Worm (Caenorhabditis elegans) whole organism, L4 larva: ENCODE results near the gene T12A7.6.

Experiments
- D1046.2 ChIP-seq: fragments of 200-800 bp; sonication (Bioruptor generic); IDR thresholded peaks from 2 replicates; pipeline ENCODE4 v1.3.6; 2022; ENCODE audit warnings: missing genetic modification characterization, missing compliant biosample characterization
- F10B5.3 ChIP-seq: sonication (generic microtip); optimal IDR thresholded peaks from 2 replicates; lab custom pipeline; 2016; ENCODE audit warnings: mild to moderate bottlenecking, missing genetic modification characterization, missing compliant biosample characterization
- F37D6.2 ChIP-seq: sonication (generic microtip); optimal IDR thresholded peaks from 2 replicates; lab custom pipeline; 2016; ENCODE audit warnings: mild to moderate bottlenecking, missing genetic modification characterization, missing compliant biosample characterization
- R02D3.7 ChIP-seq: fragments of 150-350 bp; sonication (generic microtip); optimal IDR thresholded peaks from 3 replicates; lab custom pipeline; 2014; ENCODE audit warnings: missing biosample characterization, missing genetic modification characterization
- T20F7.1 ChIP-seq: fragments of 200-800 bp; sonication (Bioruptor generic); optimal IDR thresholded peaks from 2 replicates; lab custom pipeline; 2018; ENCODE audit warnings: mild to moderate bottlenecking, missing genetic modification characterization, missing compliant biosample characterization
- Y48G9A.11 ChIP-seq: fragments of 200-800 bp; sonication (Bioruptor generic); IDR thresholded peaks from 2 replicates; pipeline ENCODE4 v1.3.6; 2022; ENCODE audit warnings: missing genetic modification reagents, missing genetic modification characterization, missing compliant biosample characterization
- aha-1 ChIP-seq: fragments of 150-350 bp; peaks from one replicate; lab custom pipeline; 2014; ENCODE audit warnings: missing biosample characterization, missing genetic modification characterization
- aly-2 ChIP-seq: sonication (generic microtip); optimal IDR thresholded peaks from 2 replicates; lab custom pipeline; 2018; ENCODE audit warnings: missing biosample characterization, missing genetic modification characterization
- attf-4 ChIP-seq: sonication (generic microtip); optimal IDR thresholded peaks from 3 replicates; lab custom pipeline; 2017; ENCODE audit warnings: missing biosample characterization, missing genetic modification characterization
- ceh-20 ChIP-seq: fragments of 200-800 bp; sonication (Bioruptor generic); IDR thresholded peaks from 2 replicates; pipeline ENCODE4 v1.3.6; 2022; ENCODE audit warnings: missing genetic modification reagents, missing genetic modification characterization, missing compliant biosample characterization
- ceh-28 ChIP-seq: fragments of 150-350 bp; optimal IDR thresholded peaks from 2 replicates; lab custom pipeline; 2014; ENCODE audit warnings: missing biosample characterization, missing genetic modification reagents, missing genetic modification characterization
- ctbp-1 ChIP-seq: fragments of 200-800 bp; sonication (Bioruptor generic); IDR thresholded peaks from 2 replicates; pipeline ENCODE4 v1.3.6; 2022; ENCODE audit warnings: missing genetic modification reagents, missing genetic modification characterization, missing compliant biosample characterization
- daf-16 ChIP-seq, 3 experiments: sonication (generic microtip); optimal IDR thresholded peaks; 2 replicates each; lab custom pipeline; 2016 to 2017; ENCODE audit warnings: missing genetic modification characterization in 3 of 3, missing genetic modification reagents in 3 of 3, mild to moderate bottlenecking in 2 of 3, missing compliant biosample characterization in 2 of 3, missing biosample characterization in 1 of 3, moderate library complexity in 1 of 3
- daf-8 ChIP-seq: fragments of 200-800 bp; sonication (Bioruptor generic); IDR thresholded peaks from 2 replicates; pipeline ENCODE4 v1.3.6; 2022; ENCODE audit warnings: missing genetic modification characterization, missing compliant biosample characterization
- dmd-6 ChIP-seq: fragments of 200-800 bp; sonication (Bioruptor generic); IDR thresholded peaks from 2 replicates; pipeline ENCODE4 v1.3.6; 2022; ENCODE audit warnings: missing genetic modification reagents, missing genetic modification characterization, missing compliant biosample characterization
- duxl-1 ChIP-seq: sonication (generic microtip); optimal IDR thresholded peaks from 2 replicates; lab custom pipeline; 2016; ENCODE audit warnings: mild to moderate bottlenecking, missing genetic modification characterization, moderate library complexity, missing compliant biosample characterization; ENCODE audit not compliant: poor library complexity
- dve-1 ChIP-seq: sonication (generic microtip); optimal IDR thresholded peaks from 2 replicates; lab custom pipeline; 2017; ENCODE audit warnings: antibody characterized with exemption, mild to moderate bottlenecking, missing genetic modification characterization, missing compliant biosample characterization; ENCODE audit not compliant: insufficient read depth
- fkh-10 ChIP-seq: fragments of 150-350 bp; optimal IDR thresholded peaks from 2 replicates; lab custom pipeline; 2014; ENCODE audit warnings: missing biosample characterization, missing genetic modification reagents, missing genetic modification characterization
- fos-1 ChIP-seq: fragments of 150-350 bp; optimal IDR thresholded peaks from 2 replicates; lab custom pipeline; 2014; ENCODE audit warnings: missing biosample characterization, missing genetic modification characterization
- gei-8 ChIP-seq: fragments of 200-800 bp; sonication (Bioruptor generic); optimal IDR thresholded peaks from 2 replicates; lab custom pipeline; 2018; ENCODE audit warnings: mild to moderate bottlenecking, missing genetic modification characterization, missing compliant biosample characterization
- hif-1 ChIP-seq, 2 experiments: sonication (generic microtip); optimal IDR thresholded peaks; 2 replicates each; lab custom pipeline; 2016 to 2017; ENCODE audit warnings: missing compliant biosample characterization in 2 of 2, missing genetic modification characterization in 2 of 2, missing genetic modification reagents in 2 of 2, missing genotype in 2 of 2, mild to moderate bottlenecking in 1 of 2
- hlh-11 ChIP-seq: fragments of 200-800 bp; sonication (Bioruptor generic); optimal IDR thresholded peaks from 2 replicates; lab custom pipeline; 2018; ENCODE audit warnings: mild to moderate bottlenecking, missing genetic modification characterization, missing compliant biosample characterization
- hlh-30 ChIP-seq: sonication (generic microtip); optimal IDR thresholded peaks from 2 replicates; lab custom pipeline; 2017; ENCODE audit warnings: antibody characterized with exemption, mild to moderate bottlenecking, missing genetic modification characterization, missing compliant biosample characterization; ENCODE audit not compliant: insufficient read depth
- hmg-1.1 ChIP-seq: fragments of 200-800 bp; sonication (Bioruptor generic); IDR thresholded peaks from 2 replicates; pipeline ENCODE4 v1.3.6; 2022; ENCODE audit warnings: missing genetic modification reagents, missing genetic modification characterization, missing compliant biosample characterization
- lim-7 ChIP-seq: fragments of 200-800 bp; sonication (Bioruptor generic); IDR thresholded peaks from 2 replicates; pipeline ENCODE4 v1.3.6; 2022; ENCODE audit warnings: missing genetic modification characterization, missing compliant biosample characterization
- lin-29 ChIP-seq: fragments of 200-800 bp; sonication (Bioruptor generic); IDR thresholded peaks from 2 replicates; pipeline ENCODE4 v1.3.6; 2022; ENCODE audit warnings: missing genetic modification reagents, missing genetic modification characterization, missing compliant biosample characterization
- lsy-2 ChIP-seq, 2 experiments: fragments of 150-350 bp in 1 of 2; sonication (generic microtip) in 1 of 2; optimal IDR thresholded peaks; 2 replicates each; lab custom pipeline; 2014 to 2017; ENCODE audit warnings: missing biosample characterization in 2 of 2, missing genetic modification characterization in 2 of 2
- madf-5 ChIP-seq, 2 experiments: fragments of 200-800 bp; sonication (Bioruptor generic); IDR thresholded peaks; 2 replicates each; pipeline ENCODE4 v1.3.6; 2022; ENCODE audit warnings: missing compliant biosample characterization in 2 of 2, missing genetic modification characterization in 2 of 2
- mep-1 ChIP-seq: fragments of 150-350 bp; sonication (generic microtip); optimal IDR thresholded peaks from 3 replicates; lab custom pipeline; 2014; ENCODE audit warnings: missing biosample characterization, missing genetic modification characterization
- nhr-102 ChIP-seq: sonication (generic microtip); optimal IDR thresholded peaks from 2 replicates; lab custom pipeline; 2016; ENCODE audit warnings: mild to moderate bottlenecking, missing genetic modification characterization, moderate library complexity, missing compliant biosample characterization
- nhr-11 ChIP-seq: fragments of 150-350 bp; optimal IDR thresholded peaks from 2 replicates; lab custom pipeline; 2014; ENCODE audit warnings: missing biosample characterization, missing genetic modification characterization
- nhr-111 ChIP-seq: fragments of 200-800 bp; sonication (Bioruptor generic); optimal IDR thresholded peaks from 2 replicates; lab custom pipeline; 2018; ENCODE audit warnings: mild to moderate bottlenecking, missing genetic modification characterization, missing compliant biosample characterization
- nhr-76 ChIP-seq: fragments of 150-350 bp; optimal IDR thresholded peaks from 2 replicates; lab custom pipeline; 2014; ENCODE audit warnings: missing biosample characterization, missing genetic modification characterization
- pha-4 ChIP-seq, 2 experiments: fragments of 150-350 bp in 1 of 2; fragments of 200-800 bp in 1 of 2; sonication (Bioruptor generic) in 1 of 2; IDR thresholded peaks in 1 of 2; optimal IDR thresholded peaks in 1 of 2; 2 replicates each; pipeline versions ENCODE4 v1.3.6 to Lab custom; 2014 to 2022; ENCODE audit warnings: missing genetic modification characterization in 2 of 2, missing genetic modification reagents in 2 of 2, missing biosample characterization in 1 of 2, missing compliant biosample characterization in 1 of 2
- php-3 ChIP-seq: fragments of 200-800 bp; sonication (Bioruptor generic); IDR thresholded peaks from 2 replicates; pipeline ENCODE4 v1.3.6; 2022; ENCODE audit warnings: missing genetic modification reagents, missing genetic modification characterization, missing compliant biosample characterization
- pqm-1 ChIP-seq: sonication (generic microtip); optimal IDR thresholded peaks from 2 replicates; lab custom pipeline; 2017; ENCODE audit warnings: missing biosample characterization, missing genetic modification characterization
- rbr-2 ChIP-seq: sonication (generic microtip); optimal IDR thresholded peaks from 2 replicates; lab custom pipeline; 2016; ENCODE audit warnings: missing genotype, missing genetic modification characterization, missing compliant biosample characterization
- set-16 ChIP-seq: fragments of 200-800 bp; sonication (Bioruptor generic); IDR thresholded peaks from 2 replicates; pipeline ENCODE4 v1.3.6; 2022; ENCODE audit warnings: missing genetic modification reagents, missing genetic modification characterization, missing compliant biosample characterization
- snpc-4 ChIP-seq: fragments of 150-350 bp; optimal IDR thresholded peaks from 2 replicates; lab custom pipeline; 2014; ENCODE audit warnings: missing biosample characterization, missing genetic modification characterization
- spr-1 ChIP-seq: sonication (generic microtip); optimal IDR thresholded peaks from 2 replicates; lab custom pipeline; 2016; ENCODE audit warnings: mild to moderate bottlenecking, missing genetic modification characterization, missing compliant biosample characterization
- tra-1 ChIP-seq: fragments of 200-800 bp; sonication (Bioruptor generic); IDR thresholded peaks from 2 replicates; pipeline ENCODE4 v1.3.6; 2022; ENCODE audit warnings: missing genetic modification reagents, missing genetic modification characterization, missing compliant biosample characterization
- zip-11 ChIP-seq: fragments of 200-800 bp; sonication (Bioruptor generic); IDR thresholded peaks from 2 replicates; pipeline ENCODE4 v1.3.6; 2022; ENCODE audit warnings: missing genetic modification characterization, missing compliant biosample characterization

T12A7.6 gene

DNA sequence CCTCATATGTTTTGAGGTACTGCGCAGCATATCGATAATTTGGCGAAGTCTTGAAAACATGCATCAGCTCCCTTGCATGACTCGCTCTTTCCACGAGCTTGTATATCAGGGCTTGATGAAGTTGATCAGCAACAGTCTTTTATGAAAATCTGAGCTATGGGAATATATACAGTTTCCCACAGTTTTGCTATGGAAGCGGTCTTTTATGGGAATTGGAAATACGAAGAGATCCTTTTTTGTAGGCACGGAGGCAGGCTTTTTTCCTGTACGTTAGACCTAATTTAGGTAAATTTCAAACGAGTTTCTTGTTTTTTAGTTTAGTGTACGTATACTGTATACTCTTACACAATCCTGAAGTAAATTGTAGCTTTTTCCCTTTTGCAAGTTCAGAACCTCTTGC, 6.9 kb downstream of the T12A7.6 start, which contains the start of gene T12A7.9:
T12A7.9 (minus strand) TSS at position 101 of the 400 bp plus-strand sequence.
- TF ChIP-seq F10B5.3 (tag; lab: Kevin White, UChicago) (no peak), lim-7 (GFP tag; lab: Robert Waterston, UW) (no peak), daf-8 (GFP tag; lab: Robert Waterston, UW) (no peak), daf-16 (GFP tag; optimal IDR thresholded peaks at IDR 0.05; lab: Kevin White, UChicago) (no peak), daf-16 (tag; optimal IDR thresholded peaks at IDR 0.05; lab: Kevin White, UChicago) (no peak), gei-8 (GFP tag; lab: Kevin White, UChicago) (no peak), nhr-111 (GFP tag; lab: Kevin White, UChicago) (peak; percentile 7), attf-4 (no peak), Y48G9A.11 (no peak), snpc-4 (no peak), duxl-1 (tag; lab: Kevin White, UChicago) (no peak), zip-11 (GFP tag; lab: Robert Waterston, UW) (no peak), lin-29 (GFP tag; lab: Robert Waterston, UW) (no peak), D1046.2 (no peak), pha-4 (GFP tag; IDR thresholded peaks at IDR 0.05; lab: Robert Waterston, UW) (0 out of 2 replicates have a peak, but pooled peaks have one; percentile 8), pha-4 (tag; optimal IDR thresholded peaks at IDR 0.05; lab: Kevin White, UChicago) (no peak), F37D6.2 (no peak)

- TF ChIP-seq spr-1 (tag; lab: Kevin White, UChicago) (no peak), nhr-11 (tag; lab: Kevin White, UChicago) (peak; percentile 26), aly-2 (no peak)
These were observed 10.8 kb downstream of the T12A7.6 start for ce11 chrIV:11759852-11760251.

ce11 chrIV:11760700-11761459, 11.9 kb downstream of the T12A7.6 start, which contains the start of gene T12A7.2:
T12A7.2 (minus strand) TSS chrIV:11761111.
- TF ChIP-seq dve-1 (tag; lab: Kevin White, UChicago) (peak; percentile 24), dmd-6 (peak; percentile 19; the same call in 1 of the 2 replicates), hmg-1.1 (peak; percentile 38; the same call in 1 of the 2 replicates), ctbp-1 (GFP tag; lab: Robert Waterston, UW) (no peak), pha-4 (GFP tag; IDR thresholded peaks at IDR 0.05; lab: Robert Waterston, UW) (peak; percentile 38; the same call in 1 of the 2 replicates), pha-4 (tag; optimal IDR thresholded peaks at IDR 0.05; lab: Kevin White, UChicago) (peak; percentile 32), hlh-11 (peak; percentile 1), R02D3.7 (tag; lab: Kevin White, UChicago) (no peak), spr-1 (tag; lab: Kevin White, UChicago) (no peak), set-16 (GFP tag; lab: Robert Waterston, UW) (peak; percentile 52)

ce11 chrIV:11765507-11765906, 16.5 kb downstream of the T12A7.6 start:
- TF ChIP-seq F37D6.2 (peak; percentile 48), hlh-30 (tag; lab: Kevin White, UChicago) (peak; percentile 71), tra-1 (GFP tag; lab: Robert Waterston, UW) (no peak), php-3 (GFP tag; lab: Robert Waterston, UW) (no peak), hmg-1.1 (peak; percentile 50), ceh-20 (GFP tag; lab: Robert Waterston, UW) (0 out of 2 replicates have a peak, but pooled peaks have one; percentile 49), nhr-76 (no peak), nhr-11 (tag; lab: Kevin White, UChicago) (peak; percentile 20), hif-1 (tag; optimal IDR thresholded peaks at IDR 0.05; lab: Kevin White, UChicago) (peak in 1 of 2 experiments; percentile 41), ceh-28 (tag; lab: Kevin White, UChicago) (peak; percentile 60), fos-1 (no peak), madf-5 (GFP tag; IDR thresholded peaks at IDR 0.05; lab: Robert Waterston, UW) (no peak), nhr-102 (tag; lab: Kevin White, UChicago) (no peak), daf-16 (GFP tag; optimal IDR thresholded peaks at IDR 0.05; lab: Kevin White, UChicago) (no peak), daf-16 (tag; optimal IDR thresholded peaks at IDR 0.05; lab: Kevin White, UChicago) (no peak), mep-1 (tag; lab: Kevin White, UChicago) (peak; percentile 52), lim-7 (GFP tag; lab: Robert Waterston, UW) (no peak), T20F7.1 (no peak), pqm-1 (tag; lab: Kevin White, UChicago) (no peak), lsy-2 (tag; optimal IDR thresholded peaks at IDR 0.05; lab: Kevin White, UChicago) (peak; percentile 21 to 43), duxl-1 (tag; lab: Kevin White, UChicago) (no peak), rbr-2 (tag; lab: Kevin White, UChicago) (peak; percentile 73), ctbp-1 (GFP tag; lab: Robert Waterston, UW) (peak; percentile 79), aha-1 (tag; lab: Kevin White, UChicago) (peak; percentile 74), fkh-10 (GFP tag; lab: Kevin White, UChicago) (peak; percentile 88)
